Fruit fly (Drosophila melanogaster): ENCODE measurements around the gene CG18231.
A peak's percentile ranks its signal among the peaks of the same experiment; 100 is the strongest.

CG18231 gene

DNA sequence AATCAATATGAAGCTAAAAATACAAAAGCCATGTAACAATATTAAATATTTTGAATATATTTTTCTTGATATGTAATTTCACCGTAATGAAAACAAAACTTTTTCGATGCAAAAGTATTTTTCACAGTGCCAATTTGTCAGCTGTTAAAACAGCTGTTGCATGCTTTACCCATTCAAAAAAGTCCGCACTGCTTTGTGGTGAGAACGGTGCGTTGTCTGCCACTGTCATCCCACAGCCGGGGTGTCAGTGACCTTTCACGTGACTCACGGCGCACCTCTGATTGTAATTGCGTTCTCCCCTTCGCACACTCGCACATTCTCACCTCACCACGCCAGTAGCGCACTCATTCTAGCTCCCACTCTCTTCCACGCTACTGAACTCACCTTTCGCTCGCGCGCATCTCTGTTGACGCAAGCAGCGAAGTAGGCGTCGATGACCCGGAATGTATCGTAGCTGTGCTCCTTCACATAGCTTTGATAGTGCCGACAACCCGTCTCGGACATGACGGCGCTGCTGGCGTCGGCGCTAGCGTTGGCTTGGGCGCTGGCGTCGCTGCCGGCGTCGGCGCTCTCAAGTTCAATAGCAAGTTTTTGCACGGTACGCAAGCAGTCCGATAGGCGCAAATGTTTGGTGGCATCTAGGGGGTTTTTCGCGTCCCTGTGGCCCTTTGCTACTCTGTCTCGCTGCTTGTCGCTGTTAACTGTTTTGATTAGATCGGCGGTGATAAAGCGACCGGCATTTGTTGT is 13.9 kb downstream of the CG18231 start (continued):
- TF ChIP-seq spab (GFP tag; optimal IDR thresholded peaks at IDR 0.05) (no peak), Smox (GFP tag; optimal IDR thresholded peaks at IDR 0.05) (peak; percentile 54), dsx (GFP tag; optimal IDR thresholded peaks at IDR 0.05; ENCODE audit: poor library complexity, severe bottlenecking) (no peak), CG9139 (GFP tag; optimal IDR thresholded peaks at IDR 0.05) (no peak), CG6808 (GFP tag; optimal IDR thresholded peaks at IDR 0.05) (peak; percentile 3), CG11294 (GFP tag; IDR thresholded peaks at IDR 0.05) (0 out of 2 replicates have a peak, but pooled peaks have one; percentile 12), topi (GFP tag; optimal IDR thresholded peaks at IDR 0.05) (peak; percentile 34), CG6854 (GFP tag; optimal IDR thresholded peaks at IDR 0.05) (no peak), ss (GFP tag; optimal IDR thresholded peaks at IDR 0.05) (peak in 1 of 2 experiments; percentile 6), Lpt (GFP tag; optimal IDR thresholded peaks at IDR 0.05) (peak; percentile 27), CG1621 (tag; optimal IDR thresholded peaks at IDR 0.05) (peak; percentile 63), CG7368 (GFP tag; optimal IDR thresholded peaks at IDR 0.05) (peak; percentile 27), CG6792 (GFP tag; optimal IDR thresholded peaks at IDR 0.05) (peak; percentile 54), achi (GFP tag; optimal IDR thresholded peaks at IDR 0.05) (peak; percentile 44), CG4318 (GFP tag; optimal IDR thresholded peaks at IDR 0.05) (no peak), Sox102F (GFP tag; optimal IDR thresholded peaks at IDR 0.05) (peak; percentile 46), Eip78C (GFP tag) (peak; percentile 67), CG6163 (GFP tag; IDR thresholded peaks at IDR 0.05) (peak; percentile 22; the same call in 1 of the 3 replicates), Hr4 (GFP tag; optimal IDR thresholded peaks at IDR 0.05) (peak; percentile 35), CG11762 (GFP tag; optimal IDR thresholded peaks at IDR 0.05; ENCODE audit: insufficient read depth) (peak; percentile 4), esn (GFP tag; optimal IDR thresholded peaks at IDR 0.05) (peak; percentile 59), fd59A (GFP tag; optimal IDR thresholded peaks at IDR 0.05) (no peak), cyc (GFP tag; optimal IDR thresholded peaks at IDR 0.05) (peak; percentile 38), pdm3 (GFP tag; optimal IDR thresholded peaks at IDR 0.05) (peak; percentile 48), lz (GFP tag; optimal IDR thresholded peaks at IDR 0.05) (peak; percentile 60), CG3032 (tag; optimal IDR thresholded peaks at IDR 0.05) (no peak), Eip75B (GFP tag; optimal IDR thresholded peaks at IDR 0.05) (peak; percentile 19), acj6 (GFP tag; optimal IDR thresholded peaks at IDR 0.05) (peak; percentile 48), Blimp-1 (GFP tag; optimal IDR thresholded peaks at IDR 0.05) (peak; percentile 4), CG11902 (GFP tag; optimal IDR thresholded peaks at IDR 0.05) (peak; percentile 9)

DNA sequence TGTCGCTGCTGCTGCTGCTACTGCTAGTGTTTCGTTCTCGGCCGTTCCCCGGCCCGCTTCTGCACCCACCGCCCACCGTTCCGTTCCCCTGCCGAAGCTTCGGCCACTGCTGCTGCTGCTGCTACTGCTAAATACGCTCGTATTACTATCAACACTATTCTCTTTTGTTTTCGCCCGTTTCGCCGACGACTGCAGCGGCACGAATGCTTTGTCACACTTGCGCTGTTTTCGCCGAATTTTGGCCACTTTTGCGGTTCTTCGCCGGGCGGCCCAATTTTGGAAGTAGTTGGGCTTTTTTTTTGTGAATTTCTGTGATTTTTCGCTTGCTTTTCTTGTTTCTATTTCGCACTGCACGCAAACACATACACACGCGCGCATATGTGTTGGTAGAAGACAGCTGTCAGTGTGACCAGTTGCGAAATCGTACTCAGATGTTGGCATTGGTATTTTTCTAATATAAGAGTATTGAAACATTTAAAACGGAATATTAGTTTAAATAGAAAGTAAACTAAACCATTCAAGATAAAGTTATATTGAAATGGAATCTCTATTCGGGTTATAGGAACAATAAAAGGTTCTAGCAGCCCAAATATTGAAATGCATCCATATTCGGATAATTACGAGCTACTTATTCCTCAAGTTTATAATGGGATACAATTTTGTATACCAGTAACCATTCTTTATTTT is 14.6 kb downstream of the CG18231 start, which contains the start of gene not:
not (minus strand) TSS at position 395 of the 687 bp plus-strand sequence.
- TF ChIP-seq fd59A (GFP tag; optimal IDR thresholded peaks at IDR 0.05) (no peak), CG1621 (tag; optimal IDR thresholded peaks at IDR 0.05) (no peak), CG31627 (GFP tag; optimal IDR thresholded peaks at IDR 0.05) (no peak), CG6276 (GFP tag; optimal IDR thresholded peaks at IDR 0.05) (peak; percentile 32), CG6792 (GFP tag; optimal IDR thresholded peaks at IDR 0.05) (no peak), Gug (GFP tag; IDR thresholded peaks at IDR 0.05) (no peak), dac (GFP tag; optimal IDR thresholded peaks at IDR 0.05) (no peak), svp (GFP tag) (peak; percentile 59), Hr4 (GFP tag; optimal IDR thresholded peaks at IDR 0.05) (no peak), CG3919 (GFP tag; optimal IDR thresholded peaks at IDR 0.05) (no peak), vri (GFP tag; optimal IDR thresholded peaks at IDR 0.05) (no peak), CG8319 (GFP tag; optimal IDR thresholded peaks at IDR 0.05) (no peak), CG10669 (GFP tag; optimal IDR thresholded peaks at IDR 0.05) (no peak), lz (GFP tag; optimal IDR thresholded peaks at IDR 0.05) (no peak), CG6808 (GFP tag; optimal IDR thresholded peaks at IDR 0.05) (no peak), Hr39 (GFP tag; optimal IDR thresholded peaks at IDR 0.05) (no peak), Hr38 (GFP tag; optimal IDR thresholded peaks at IDR 0.05) (no peak), CG4318 (GFP tag; optimal IDR thresholded peaks at IDR 0.05) (no peak), CG7368 (GFP tag; optimal IDR thresholded peaks at IDR 0.05) (no peak), Sox14 (GFP tag; optimal IDR thresholded peaks at IDR 0.05) (no peak), CG9139 (GFP tag; optimal IDR thresholded peaks at IDR 0.05) (no peak), fd85E (GFP tag; optimal IDR thresholded peaks at IDR 0.05) (no peak), CG6163 (GFP tag; IDR thresholded peaks at IDR 0.05) (no peak), CG16779 (tag; optimal IDR thresholded peaks at IDR 0.05) (peak; percentile 49), CG8632 (GFP tag; optimal IDR thresholded peaks at IDR 0.05) (no peak), CG32006 (GFP tag; optimal IDR thresholded peaks at IDR 0.05) (peak; percentile 3), Eip75B (GFP tag; optimal IDR thresholded peaks at IDR 0.05) (no peak), Eip78C (GFP tag) (peak; percentile 78), esn (GFP tag; optimal IDR thresholded peaks at IDR 0.05) (no peak), achi (GFP tag; optimal IDR thresholded peaks at IDR 0.05) (no peak), CG11294 (GFP tag; IDR thresholded peaks at IDR 0.05) (no peak), spab (GFP tag; optimal IDR thresholded peaks at IDR 0.05) (no peak)

Measured in whole organism, prepupa.